Fruit fly (Drosophila melanogaster) whole organism, embryonic: Measurements from ENCODE around the gene Gr36b.

ENCODE experiments used
- Atf3 ChIP-seq: fragments of 200-800 bp; sonication (Bioruptor generic); optimal IDR thresholded peaks from 3 replicates; lab custom pipeline; 2016; ENCODE audit warnings: missing biosample characterization, missing genetic modification characterization
- Bgb ChIP-seq: fragments of 200-800 bp; sonication (Bioruptor generic); IDR thresholded peaks from 2 replicates; pipeline ENCODE4 v1.3.6; 2022; ENCODE audit warnings: missing biosample characterization, missing genetic modification characterization; ENCODE audit not compliant: partially characterized antibody
- CG11456 ChIP-seq: fragments of 200-800 bp; sonication (Bioruptor generic); IDR thresholded peaks from 3 replicates; pipeline ENCODE4 v1.3.6; 2022; ENCODE audit warnings: missing biosample characterization, missing genetic modification characterization
- CG12942 ChIP-seq: fragments of 200-800 bp; sonication (Bioruptor generic); optimal IDR thresholded peaks from 3 replicates; lab custom pipeline; 2016; ENCODE audit warnings: missing biosample characterization, missing genetic modification characterization
- CG14050 ChIP-seq: fragments of 200-800 bp; sonication (Bioruptor generic); IDR thresholded peaks from 3 replicates; pipeline ENCODE4 v1.3.6; 2022; ENCODE audit warnings: missing biosample characterization, missing genetic modification characterization
- CG15073 ChIP-seq: fragments of 200-800 bp; sonication (Bioruptor generic); optimal IDR thresholded peaks from 2 replicates; lab custom pipeline; 2016; ENCODE audit warnings: missing biosample characterization, missing genetic modification characterization
- CG1529 ChIP-seq: fragments of 200-800 bp; sonication (Bioruptor generic); optimal IDR thresholded peaks from 3 replicates; lab custom pipeline; 2018; ENCODE audit warnings: missing biosample characterization, missing genetic modification characterization
- CG32532 ChIP-seq: fragments of 200-800 bp; sonication (Bioruptor generic); IDR thresholded peaks from 2 replicates; pipeline ENCODE4 v1.3.6; 2022; ENCODE audit warnings: missing biosample characterization, missing genetic modification characterization
- CG33213 ChIP-seq: fragments of 200-800 bp; sonication (Bioruptor generic); optimal IDR thresholded peaks from 3 replicates; lab custom pipeline; 2016; ENCODE audit warnings: missing biosample characterization, missing genetic modification characterization
- CG4707 ChIP-seq: fragments of 200-800 bp; sonication (Bioruptor generic); optimal IDR thresholded peaks from 2 replicates; lab custom pipeline; 2018; ENCODE audit warnings: missing biosample characterization, mild to moderate bottlenecking, missing genetic modification characterization, moderate library complexity
- CG6689 ChIP-seq: fragments of 200-800 bp; sonication (Bioruptor generic); IDR thresholded peaks from 2 replicates; pipeline ENCODE4 v1.3.6; 2022; ENCODE audit warnings: missing biosample characterization, missing genetic modification characterization
- CG7987 ChIP-seq: fragments of 200-800 bp; sonication (Bioruptor generic); optimal IDR thresholded peaks from 2 replicates; lab custom pipeline; 2018; ENCODE audit warnings: missing biosample characterization, mild to moderate bottlenecking, missing genetic modification characterization, moderate library complexity
- CG9817 ChIP-seq: fragments of 200-800 bp; sonication (Bioruptor generic); optimal IDR thresholded peaks from 2 replicates; lab custom pipeline; 2018; ENCODE audit warnings: missing biosample characterization, mild to moderate bottlenecking, missing genetic modification characterization, moderate library complexity
- CTCF ChIP-seq: fragments of 200-800 bp; sonication (Bioruptor generic); optimal IDR thresholded peaks from 2 replicates; lab custom pipeline; 2017; ENCODE audit warnings: missing biosample characterization, mild to moderate bottlenecking, missing genetic modification characterization, moderate library complexity
- CrebB ChIP-seq: fragments of 200-800 bp; sonication (Bioruptor generic); optimal IDR thresholded peaks from 3 replicates; lab custom pipeline; 2018; ENCODE audit warnings: missing biosample characterization, mild to moderate bottlenecking, missing genetic modification characterization
- D19A ChIP-seq: fragments of 200-800 bp; optimal IDR thresholded peaks from 3 replicates; lab custom pipeline; 2019; ENCODE audit warnings: missing biosample characterization, mild to moderate bottlenecking, missing genetic modification characterization, moderate library complexity
- Deaf1 ChIP-seq: fragments of 200-800 bp; optimal IDR thresholded peaks from 3 replicates; lab custom pipeline; 2019; ENCODE audit warnings: missing biosample characterization, mild to moderate bottlenecking, missing genetic modification characterization, moderate library complexity
- HLH4C ChIP-seq: fragments of 200-800 bp; sonication (Bioruptor generic); IDR thresholded peaks from 3 replicates; pipeline ENCODE4 v1.3.6; 2022; ENCODE audit warnings: missing biosample characterization, missing genetic modification characterization; ENCODE audit not compliant: partially characterized antibody
- Hey ChIP-seq: fragments of 200-800 bp; sonication (Bioruptor generic); optimal IDR thresholded peaks from 3 replicates; lab custom pipeline; 2018; ENCODE audit warnings: missing biosample characterization, mild to moderate bottlenecking, missing genetic modification characterization
- HmgD ChIP-seq: fragments of 200-800 bp; sonication (Bioruptor generic); optimal IDR thresholded peaks from 3 replicates; lab custom pipeline; 2016; ENCODE audit warnings: missing biosample characterization, missing genetic modification characterization
- Hmr ChIP-seq: fragments of 200-800 bp; sonication (Bioruptor generic); optimal IDR thresholded peaks from 3 replicates; lab custom pipeline; 2017; ENCODE audit warnings: mild to moderate bottlenecking, missing biosample characterization, missing genetic modification reagents, missing genetic modification characterization
- Jarid2 ChIP-seq: fragments of 200-800 bp; sonication (Bioruptor generic); optimal IDR thresholded peaks from 3 replicates; lab custom pipeline; 2017; ENCODE audit warnings: mild to moderate bottlenecking, missing biosample characterization, missing genetic modification reagents, missing genetic modification characterization
- Ravus ChIP-seq: fragments of 200-800 bp; sonication (Bioruptor generic); IDR thresholded peaks from 2 replicates; pipeline ENCODE4 v1.3.6; 2022; ENCODE audit warnings: missing biosample characterization, missing genetic modification characterization
- Stat92E ChIP-seq, 3 experiments: fragments of >200 bp in 2 of 3; fragments of 200-800 bp in 1 of 3; sonication (Bioruptor generic) in 1 of 3; optimal IDR thresholded peaks; 2 replicates each; lab custom pipeline; 2017 to 2019; ENCODE audit warnings: missing biosample characterization in 3 of 3, missing genetic modification characterization in 3 of 3, mild to moderate bottlenecking in 1 of 3, moderate library complexity in 1 of 3
- Trl ChIP-seq, 3 experiments: fragments of >200 bp in 2 of 3; fragments of 200-800 bp in 1 of 3; sonication (Bioruptor generic) in 1 of 3; optimal IDR thresholded peaks; 2 replicates in 1 of 3; 3 replicates in 2 of 3; lab custom pipeline; 2016 to 2017; ENCODE audit warnings: missing biosample characterization in 1 of 3, missing genetic modification characterization in 1 of 3
- abd-A ChIP-seq: fragments of 200-800 bp; sonication (Bioruptor generic); optimal IDR thresholded peaks from 3 replicates; lab custom pipeline; 2019; ENCODE audit warnings: missing biosample characterization, mild to moderate bottlenecking, missing genetic modification characterization, moderate library complexity
- amos ChIP-seq: fragments of 200-800 bp; sonication (Bioruptor generic); IDR thresholded peaks from 2 replicates; pipeline ENCODE4 v1.3.6; 2022; ENCODE audit warnings: missing biosample characterization, missing genetic modification characterization; ENCODE audit not compliant: partially characterized antibody
- cas ChIP-seq: fragments of 200-800 bp; sonication (Bioruptor generic); IDR thresholded peaks from 2 replicates; pipeline ENCODE4 v1.3.6; 2022; ENCODE audit warnings: missing biosample characterization, missing genetic modification characterization
- chm ChIP-seq: fragments of 200-800 bp; sonication (Bioruptor generic); IDR thresholded peaks from 2 replicates; pipeline ENCODE4 v1.3.6; 2022; ENCODE audit warnings: missing biosample characterization, missing genetic modification characterization
- disco-r ChIP-seq: fragments of 200-800 bp; sonication (Bioruptor generic); optimal IDR thresholded peaks from 2 replicates; lab custom pipeline; 2016; ENCODE audit warnings: missing biosample characterization, missing genetic modification characterization
- ftz-f1 ChIP-seq: fragments of 200-800 bp; sonication (Bioruptor generic); optimal IDR thresholded peaks from 2 replicates; lab custom pipeline; 2016; ENCODE audit warnings: missing biosample characterization, missing genetic modification characterization
- knrl ChIP-seq: fragments of 200-800 bp; sonication (Bioruptor generic); IDR thresholded peaks from 3 replicates; pipeline ENCODE4 v1.3.6; 2022; ENCODE audit warnings: missing biosample characterization, missing genetic modification characterization; ENCODE audit not compliant: partially characterized antibody
- onecut ChIP-seq: fragments of 200-800 bp; sonication (Bioruptor generic); IDR thresholded peaks from 2 replicates; pipeline ENCODE4 v1.3.6; 2022; ENCODE audit warnings: missing biosample characterization, missing genetic modification characterization
- p53 ChIP-seq: fragments of 200-800 bp; sonication (Bioruptor generic); optimal IDR thresholded peaks from 2 replicates; lab custom pipeline; 2016; ENCODE audit warnings: missing biosample characterization, missing genetic modification characterization
- pfk ChIP-seq: fragments of 200-800 bp; sonication (Bioruptor generic); optimal IDR thresholded peaks from 2 replicates; lab custom pipeline; 2018; ENCODE audit warnings: missing biosample characterization, mild to moderate bottlenecking, missing genetic modification characterization, moderate library complexity
- pzg ChIP-seq: fragments of 200-800 bp; sonication (Bioruptor generic); optimal IDR thresholded peaks from 3 replicates; lab custom pipeline; 2018; ENCODE audit warnings: missing biosample characterization, mild to moderate bottlenecking, missing genetic modification characterization, moderate library complexity
- scrt ChIP-seq: fragments of 200-800 bp; sonication (Bioruptor generic); optimal IDR thresholded peaks from 2 replicates; lab custom pipeline; 2018; ENCODE audit warnings: missing biosample characterization, mild to moderate bottlenecking, missing genetic modification characterization, moderate library complexity
- sna ChIP-seq: fragments of 200-800 bp; sonication (Bioruptor generic); IDR thresholded peaks from 2 replicates; pipeline ENCODE4 v1.3.6; 2022; ENCODE audit warnings: missing biosample characterization, missing genetic modification characterization; ENCODE audit not compliant: partially characterized antibody
- wdn ChIP-seq: fragments of 200-800 bp; sonication (Bioruptor generic); IDR thresholded peaks from 2 replicates; pipeline ENCODE4 v1.3.6; 2022; ENCODE audit warnings: missing biosample characterization, missing genetic modification characterization

Gene Gr36b

DNA sequence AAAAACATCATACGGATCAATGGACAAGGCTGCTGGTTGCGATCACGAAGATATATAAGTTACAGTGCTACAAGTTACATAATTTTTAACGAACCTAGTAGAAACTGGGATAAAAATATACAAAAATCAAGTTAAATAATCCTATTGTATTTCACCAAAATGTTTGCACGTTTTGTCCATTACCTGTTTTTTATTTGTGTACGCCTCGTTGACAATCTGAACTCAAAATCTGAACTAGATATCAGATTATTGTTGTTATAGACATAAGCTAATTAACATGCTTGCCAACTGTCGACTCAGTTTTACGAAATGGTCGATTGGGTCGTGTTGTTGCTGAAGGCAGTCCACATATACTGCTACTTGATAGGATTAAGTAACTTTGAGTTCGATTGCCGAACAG, at the start of gene Gr36b:
TSS of gene Gr36b (plus strand) at position 301 of the 400 bp plus-strand sequence.
- TF ChIP-seq CG9817 (tag; lab: Kevin White, UChicago) (no peak), p53 (GFP tag; lab: Kevin White, UChicago) (no peak), Hey (tag; lab: Kevin White, UChicago) (no peak), CG1529 (no peak), ftz-f1 (no peak), CG4707 (GFP tag; lab: Kevin White, UChicago) (no peak), D19A (tag; lab: Kevin White, UChicago) (no peak), CG15073 (no peak), cas (GFP tag; lab: Robert Waterston, UW) (no peak), wdn (GFP tag; lab: Robert Waterston, UW) (no peak), Stat92E (GFP tag; optimal IDR thresholded peaks at IDR 0.05; lab: Kevin White, UChicago) (no peak), pzg (GFP tag; lab: Kevin White, UChicago) (no peak), CG12942 (GFP tag; lab: Kevin White, UChicago) (no peak)

DNA sequence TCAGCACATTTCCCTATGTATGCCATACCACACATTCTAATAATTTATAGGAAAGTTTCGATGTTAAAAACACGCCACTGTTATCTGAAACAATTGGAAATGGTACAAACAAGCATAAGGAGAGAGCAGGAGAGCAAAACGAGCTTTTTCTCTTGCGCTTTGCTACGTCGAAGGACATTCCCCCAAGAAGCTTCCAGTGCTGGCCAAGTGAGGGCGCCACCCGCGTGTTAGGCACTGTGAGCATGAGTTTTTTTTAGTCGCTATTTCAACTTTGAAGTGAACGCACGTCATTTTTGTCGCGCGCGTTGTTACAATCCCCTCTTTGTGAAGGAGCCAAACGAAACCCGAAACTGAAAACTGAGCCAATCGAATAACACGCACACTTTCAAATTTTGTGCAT, 47.8 kb upstream of the Gr36b start, which contains the start of the genes CG34106 and beat-IIIa:
TSS of gene CG34106 (plus strand) at position 230 of the 400 bp plus-strand sequence.
TSS of gene beat-IIIa (plus strand) at position 230 of the 400 bp plus-strand sequence.
- TF ChIP-seq Bgb (GFP tag; lab: Robert Waterston, UW) (peak; percentile 15; the same call in 1 of the 2 replicates), CG14050 (GFP tag; lab: Robert Waterston, UW) (no peak), chm (GFP tag; lab: Robert Waterston, UW) (no peak), Jarid2 (GFP tag; lab: Kevin White, UChicago) (peak; percentile 69), CG6689 (GFP tag; lab: Robert Waterston, UW) (no peak), Trl (optimal IDR thresholded peaks at IDR 0.05; lab: Kevin White, UChicago) (peak; percentile 33 to 49), Trl (GFP tag; optimal IDR thresholded peaks at IDR 0.05; lab: Kevin White, UChicago) (no peak), disco-r (GFP tag; lab: Kevin White, UChicago) (no peak), Deaf1 (tag; lab: Kevin White, UChicago) (peak; percentile 88), pfk (GFP tag; lab: Kevin White, UChicago) (peak; percentile 80), pzg (GFP tag; lab: Kevin White, UChicago) (no peak), D19A (tag; lab: Kevin White, UChicago) (no peak), CG11456 (GFP tag; lab: Robert Waterston, UW) (peak; percentile 61; the same call in 1 of the 3 replicates), CrebB (tag; lab: Kevin White, UChicago) (no peak), knrl (no peak), Atf3 (GFP tag; lab: Kevin White, UChicago) (no peak), onecut (GFP tag; lab: Robert Waterston, UW) (peak; percentile 9; the same call in 1 of the 2 replicates), sna (GFP tag; lab: Robert Waterston, UW) (no peak), Hmr (peak; percentile 5), amos (GFP tag; lab: Robert Waterston, UW) (peak; percentile 21; the same call in 1 of the 2 replicates), CTCF (GFP tag; lab: Kevin White, UChicago) (peak; percentile 87), CG7987 (GFP tag; lab: Kevin White, UChicago) (no peak), HLH4C (0 out of 3 replicates have a peak, but pooled peaks have one; percentile 18), abd-A (tag; lab: Kevin White, UChicago) (peak; percentile 30), HmgD (GFP tag; lab: Kevin White, UChicago) (no peak), Ravus (GFP tag; lab: Robert Waterston, UW) (no peak), CG32532 (GFP tag; lab: Robert Waterston, UW) (no peak), CG33213 (no peak), scrt (GFP tag; lab: Kevin White, UChicago) (no peak)
